Fruit fly (Drosophila melanogaster) whole organism, embryonic: ENCODE measurements around the gene Ada2a.

Source experiments
- Bgb ChIP-seq: fragments of 200-800 bp; sonication (Bioruptor generic); IDR thresholded peaks from 2 replicates; pipeline ENCODE4 v1.3.6; 2022; ENCODE audit warnings: missing biosample characterization, missing genetic modification characterization; ENCODE audit not compliant: partially characterized antibody
- Bteb2 ChIP-seq: fragments of 200-800 bp; sonication (Bioruptor generic); optimal IDR thresholded peaks from 2 replicates; lab custom pipeline; 2016; ENCODE audit warnings: missing biosample characterization, missing genetic modification characterization
- CG10431 ChIP-seq: fragments of 200-800 bp; sonication (Bioruptor generic); optimal IDR thresholded peaks from 3 replicates; lab custom pipeline; 2018; ENCODE audit warnings: missing biosample characterization, mild to moderate bottlenecking, missing genetic modification characterization
- CG10565 ChIP-seq: fragments of 200-800 bp; sonication (Bioruptor generic); optimal IDR thresholded peaks from 3 replicates; lab custom pipeline; 2016; ENCODE audit warnings: missing biosample characterization, mild to moderate bottlenecking, missing genetic modification characterization
- CG11696 ChIP-seq: fragments of 200-800 bp; sonication (Bioruptor generic); IDR thresholded peaks from 2 replicates; pipeline ENCODE4 v1.3.6; 2022; ENCODE audit warnings: missing biosample characterization, missing genetic modification characterization
- CG12942 ChIP-seq: fragments of 200-800 bp; sonication (Bioruptor generic); optimal IDR thresholded peaks from 3 replicates; lab custom pipeline; 2016; ENCODE audit warnings: missing biosample characterization, missing genetic modification characterization
- CG15479 ChIP-seq: fragments of 200-800 bp; sonication (Bioruptor generic); optimal IDR thresholded peaks from 3 replicates; lab custom pipeline; 2019; ENCODE audit warnings: missing biosample characterization, mild to moderate bottlenecking, missing genetic modification characterization, moderate library complexity
- CG15601 ChIP-seq: fragments of 200-800 bp; sonication (Bioruptor generic); optimal IDR thresholded peaks from 3 replicates; lab custom pipeline; 2019; ENCODE audit warnings: missing biosample characterization, mild to moderate bottlenecking, missing genetic modification characterization, moderate library complexity
- CG16779 ChIP-seq: fragments of 200-800 bp; sonication (Bioruptor generic); IDR thresholded peaks from 2 replicates; pipeline ENCODE4 v1.3.6; 2022; ENCODE audit warnings: missing biosample characterization, missing genetic modification characterization
- CG18011 ChIP-seq: fragments of 200-800 bp; sonication (Bioruptor generic); optimal IDR thresholded peaks from 2 replicates; lab custom pipeline; 2017; ENCODE audit warnings: missing biosample characterization, missing genetic modification characterization, mild to moderate bottlenecking, moderate library complexity, missing genotype
- CG2199 ChIP-seq: fragments of 200-800 bp; sonication (Bioruptor generic); IDR thresholded peaks from 3 replicates; pipeline ENCODE4 v1.3.6; 2022; ENCODE audit warnings: missing biosample characterization, missing genetic modification characterization
- CG34422 ChIP-seq: fragments of 200-800 bp; sonication (Bioruptor generic); IDR thresholded peaks from 3 replicates; pipeline ENCODE4 v1.3.6; 2022; ENCODE audit warnings: missing biosample characterization, missing genetic modification characterization
- CG42726 ChIP-seq: fragments of 200-800 bp; sonication (Bioruptor generic); IDR thresholded peaks from 2 replicates; pipeline ENCODE4 v1.3.6; 2022; ENCODE audit warnings: missing biosample characterization, missing genetic modification characterization; ENCODE audit not compliant: partially characterized antibody
- CG4282 ChIP-seq: fragments of 200-800 bp; sonication (Bioruptor generic); optimal IDR thresholded peaks from 2 replicates; lab custom pipeline; 2016; ENCODE audit warnings: missing biosample characterization, missing genetic modification characterization
- CG4404 ChIP-seq: fragments of 200-800 bp; sonication (Bioruptor generic); IDR thresholded peaks from 2 replicates; pipeline ENCODE4 v1.3.6; 2022; ENCODE audit warnings: missing biosample characterization, missing genetic modification characterization
- CG6654 ChIP-seq: fragments of 200-800 bp; sonication (Bioruptor generic); optimal IDR thresholded peaks from 2 replicates; lab custom pipeline; 2017; ENCODE audit warnings: missing biosample characterization, mild to moderate bottlenecking, missing genetic modification characterization
- CG7786 ChIP-seq: fragments of 200-800 bp; sonication (Bioruptor generic); optimal IDR thresholded peaks from 2 replicates; lab custom pipeline; 2016; ENCODE audit warnings: missing biosample characterization, missing genetic modification characterization
- CG8924 ChIP-seq: fragments of 200-800 bp; optimal IDR thresholded peaks from 3 replicates; lab custom pipeline; 2019; ENCODE audit warnings: missing biosample characterization, mild to moderate bottlenecking, missing genetic modification characterization, moderate library complexity
- CG9215 ChIP-seq: fragments of 200-800 bp; sonication (Bioruptor generic); IDR thresholded peaks from 2 replicates; pipeline ENCODE4 v1.3.6; 2022; ENCODE audit warnings: missing biosample characterization, missing genetic modification characterization
- CG9727 ChIP-seq: fragments of 200-800 bp; sonication (Bioruptor generic); optimal IDR thresholded peaks from 3 replicates; lab custom pipeline; 2017; ENCODE audit warnings: missing biosample characterization, mild to moderate bottlenecking, missing genetic modification characterization
- CG9932 ChIP-seq: fragments of 200-800 bp; sonication (Bioruptor generic); IDR thresholded peaks from 2 replicates; pipeline ENCODE4 v1.3.6; 2022; ENCODE audit warnings: missing biosample characterization, missing genetic modification characterization
- CHES-1-like ChIP-seq: fragments of 200-800 bp; sonication (Bioruptor generic); optimal IDR thresholded peaks from 2 replicates; lab custom pipeline; 2016; ENCODE audit warnings: missing biosample characterization, missing genetic modification characterization
- Doc2 ChIP-seq: fragments of 200-800 bp; sonication (Bioruptor generic); IDR thresholded peaks from 2 replicates; pipeline ENCODE4 v1.3.6; 2022; ENCODE audit warnings: missing biosample characterization, missing genetic modification characterization
- Fer2 ChIP-seq: fragments of 200-800 bp; sonication (Bioruptor generic); optimal IDR thresholded peaks from 2 replicates; lab custom pipeline; 2018; ENCODE audit warnings: missing biosample characterization, mild to moderate bottlenecking, missing genetic modification characterization, moderate library complexity
- H15 ChIP-seq: fragments of 200-800 bp; sonication (Bioruptor generic); IDR thresholded peaks from 3 replicates; pipeline ENCODE4 v1.3.6; 2022; ENCODE audit warnings: missing biosample characterization, missing genetic modification characterization
- HmgZ ChIP-seq: fragments of 200-800 bp; sonication (Bioruptor generic); optimal IDR thresholded peaks from 2 replicates; lab custom pipeline; 2018; ENCODE audit warnings: missing biosample characterization, mild to moderate bottlenecking, missing genetic modification characterization
- Hr39 ChIP-seq: fragments of >200 bp; optimal IDR thresholded peaks from 2 replicates; lab custom pipeline; 2017
- Hr78 ChIP-seq, 2 experiments: fragments of 200-800 bp in 1 of 2; fragments of >200 bp in 1 of 2; sonication (Bioruptor generic) in 1 of 2; optimal IDR thresholded peaks; 2 replicates each; lab custom pipeline; 2017 to 2019; ENCODE audit warnings: missing biosample characterization in 2 of 2, missing genetic modification characterization in 2 of 2, mild to moderate bottlenecking in 1 of 2, moderate library complexity in 1 of 2
- Lhr ChIP-seq: fragments of 200-800 bp; sonication (Bioruptor generic); optimal IDR thresholded peaks from 3 replicates; lab custom pipeline; 2017; ENCODE audit warnings: mild to moderate bottlenecking, missing biosample characterization, missing genetic modification reagents, missing genetic modification characterization
- MESR4 ChIP-seq: fragments of 200-800 bp; sonication (Bioruptor generic); optimal IDR thresholded peaks from 2 replicates; lab custom pipeline; 2018; ENCODE audit warnings: missing biosample characterization, mild to moderate bottlenecking, missing genetic modification characterization, moderate library complexity
- Mad ChIP-seq: fragments of 200-800 bp; sonication (Bioruptor generic); optimal IDR thresholded peaks from 2 replicates; lab custom pipeline; 2016; ENCODE audit warnings: missing biosample characterization, missing genetic modification characterization
- Stat92E ChIP-seq, 3 experiments: fragments of >200 bp in 2 of 3; fragments of 200-800 bp in 1 of 3; sonication (Bioruptor generic) in 1 of 3; optimal IDR thresholded peaks; 2 replicates each; lab custom pipeline; 2017 to 2019; ENCODE audit warnings: missing biosample characterization in 3 of 3, missing genetic modification characterization in 3 of 3, mild to moderate bottlenecking in 1 of 3, moderate library complexity in 1 of 3
- YL-1 ChIP-seq: fragments of 200-800 bp; sonication (Bioruptor generic); optimal IDR thresholded peaks from 3 replicates; lab custom pipeline; 2017; ENCODE audit warnings: missing biosample characterization, mild to moderate bottlenecking, missing genetic modification characterization
- abd-A ChIP-seq: fragments of 200-800 bp; sonication (Bioruptor generic); optimal IDR thresholded peaks from 3 replicates; lab custom pipeline; 2019; ENCODE audit warnings: missing biosample characterization, mild to moderate bottlenecking, missing genetic modification characterization, moderate library complexity
- ac ChIP-seq: fragments of 200-800 bp; sonication (Bioruptor generic); optimal IDR thresholded peaks from 3 replicates; lab custom pipeline; 2017; ENCODE audit warnings: missing biosample characterization, mild to moderate bottlenecking, missing genetic modification characterization
- ase ChIP-seq: fragments of 200-800 bp; sonication (Bioruptor generic); IDR thresholded peaks from 3 replicates; pipeline ENCODE4 v1.3.6; 2022; ENCODE audit warnings: missing biosample characterization, missing genetic modification characterization
- az2 ChIP-seq: fragments of 200-800 bp; sonication (Bioruptor generic); optimal IDR thresholded peaks from 3 replicates; lab custom pipeline; 2016; ENCODE audit warnings: missing biosample characterization, missing genetic modification characterization
- bab2 ChIP-seq: fragments of 200-800 bp; sonication (Bioruptor generic); optimal IDR thresholded peaks from 2 replicates; lab custom pipeline; 2016; ENCODE audit warnings: missing biosample characterization, missing genetic modification characterization
- cad ChIP-seq: fragments of >200 bp; optimal IDR thresholded peaks from 2 replicates; lab custom pipeline; 2017; ENCODE audit warnings: missing biosample characterization, missing genetic modification characterization
- dati ChIP-seq: fragments of 200-800 bp; sonication (Bioruptor generic); IDR thresholded peaks from 2 replicates; pipeline ENCODE4 v1.3.6; 2022; ENCODE audit warnings: missing biosample characterization, missing genetic modification characterization
- ewg ChIP-seq: fragments of 200-800 bp; sonication (Bioruptor generic); optimal IDR thresholded peaks from 3 replicates; lab custom pipeline; 2017; ENCODE audit warnings: mild to moderate bottlenecking, missing biosample characterization, missing genetic modification reagents, missing genetic modification characterization
- fd102C ChIP-seq: fragments of 200-800 bp; sonication (Bioruptor generic); optimal IDR thresholded peaks from 2 replicates; lab custom pipeline; 2018; ENCODE audit warnings: missing biosample characterization, mild to moderate bottlenecking, missing genetic modification characterization, moderate library complexity
- fd3F ChIP-seq: fragments of 200-800 bp; sonication (Bioruptor generic); optimal IDR thresholded peaks from 2 replicates; lab custom pipeline; 2018; ENCODE audit warnings: missing biosample characterization, mild to moderate bottlenecking, missing genetic modification characterization, moderate library complexity
- gce ChIP-seq: fragments of 200-800 bp; sonication (Bioruptor generic); IDR thresholded peaks from 3 replicates; pipeline ENCODE4 v1.3.6; 2022; ENCODE audit warnings: missing biosample characterization, missing genetic modification characterization
- ham ChIP-seq: fragments of 200-800 bp; sonication (Bioruptor generic); IDR thresholded peaks from 2 replicates; pipeline ENCODE4 v1.3.6; 2022; ENCODE audit warnings: missing biosample characterization, missing genetic modification characterization
- hb ChIP-seq: fragments of 200-800 bp; sonication (Bioruptor generic); IDR thresholded peaks from 3 replicates; pipeline ENCODE4 v1.3.6; 2022; ENCODE audit warnings: missing biosample characterization, missing genetic modification characterization; ENCODE audit not compliant: partially characterized antibody
- nerfin-2 ChIP-seq: fragments of 200-800 bp; sonication (Bioruptor generic); IDR thresholded peaks from 2 replicates; pipeline ENCODE4 v1.3.6; 2022; ENCODE audit warnings: missing biosample characterization, missing genetic modification characterization; ENCODE audit not compliant: partially characterized antibody
- org-1 ChIP-seq: fragments of 200-800 bp; sonication (Bioruptor generic); optimal IDR thresholded peaks from 2 replicates; lab custom pipeline; 2017; ENCODE audit warnings: missing biosample characterization, missing genetic modification characterization
- sens ChIP-seq: fragments of 200-800 bp; sonication (Bioruptor generic); peaks from one replicate; lab custom pipeline; 2016; ENCODE audit warnings: missing biosample characterization, missing genetic modification characterization
- sisA ChIP-seq: fragments of 200-800 bp; sonication (Bioruptor generic); IDR thresholded peaks from 2 replicates; pipeline ENCODE4 v1.3.6; 2022; ENCODE audit warnings: missing biosample characterization, missing genetic modification characterization
- sr ChIP-seq: fragments of 200-800 bp; sonication (Bioruptor generic); IDR thresholded peaks from 3 replicates; pipeline ENCODE4 v1.3.6; 2022; ENCODE audit warnings: missing biosample characterization, missing genetic modification characterization
- stc ChIP-seq: fragments of 200-800 bp; sonication (Bioruptor generic); IDR thresholded peaks from 2 replicates; pipeline ENCODE4 v1.3.6; 2022; ENCODE audit warnings: missing biosample characterization, missing genetic modification characterization

Ada2a gene

DNA sequence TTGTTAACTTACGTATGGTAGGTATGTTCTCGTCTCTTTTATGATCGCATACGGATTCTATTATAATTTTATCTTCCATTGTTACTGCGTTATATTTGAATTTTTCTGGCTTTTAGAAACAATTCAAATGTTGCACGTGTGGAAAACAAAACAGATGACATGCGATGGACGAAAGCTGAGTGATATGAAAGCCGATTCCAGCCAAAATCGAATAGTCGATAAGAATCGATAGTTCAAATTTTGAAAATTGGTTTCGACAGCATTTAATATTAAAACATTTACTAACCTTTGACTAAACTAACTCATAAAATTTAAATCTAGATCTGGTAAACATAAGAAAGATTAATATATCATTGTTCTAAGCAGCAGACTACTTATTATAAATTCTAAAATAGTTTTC lies 46.3 kb upstream of the Ada2a start, which contains the start of gene Polr1E (continued):
- TF ChIP-seq Bteb2 (GFP tag; lab: Kevin White, UChicago) (no peak), CG10565 (no peak), ac (no peak), YL-1 (GFP tag; lab: Kevin White, UChicago) (peak; percentile 83), Bgb (GFP tag; lab: Robert Waterston, UW) (peak; percentile 80), CG4282 (GFP tag; lab: Kevin White, UChicago) (no peak), CG9215 (no peak), hb (GFP tag; lab: Robert Waterston, UW) (no peak), ewg (GFP tag; lab: Kevin White, UChicago) (no peak), Stat92E (GFP tag; optimal IDR thresholded peaks at IDR 0.05; lab: Kevin White, UChicago) (no peak), nerfin-2 (GFP tag; lab: Robert Waterston, UW) (peak; percentile 44; the same call in 1 of the 2 replicates), CHES-1-like (GFP tag; lab: Kevin White, UChicago) (no peak), CG15479 (GFP tag; lab: Kevin White, UChicago) (no peak), gce (GFP tag; lab: Robert Waterston, UW) (no peak), az2 (GFP tag; lab: Kevin White, UChicago) (no peak), cad (GFP tag; lab: Kevin White, UChicago) (no peak), CG15601 (tag; lab: Kevin White, UChicago) (peak; percentile 0), CG16779 (GFP tag; lab: Robert Waterston, UW) (no peak), sens (GFP tag; lab: Kevin White, UChicago) (peak; percentile 70), CG10431 (no peak), sisA (GFP tag; lab: Robert Waterston, UW) (no peak), CG11696 (no peak), CG2199 (GFP tag; lab: Robert Waterston, UW) (peak; percentile 63; the same call in 1 of the 3 replicates), CG42726 (GFP tag; lab: Robert Waterston, UW) (0 out of 2 replicates have a peak, but pooled peaks have one; percentile 36), bab2 (no peak), Hr78 (GFP tag; optimal IDR thresholded peaks at IDR 0.05; lab: Kevin White, UChicago) (no peak), HmgZ (peak; percentile 41), CG7786 (GFP tag; lab: Kevin White, UChicago) (no peak), CG4404 (GFP tag; lab: Robert Waterston, UW) (no peak), CG8924 (peak; percentile 12), abd-A (tag; lab: Kevin White, UChicago) (no peak), ase (GFP tag; lab: Robert Waterston, UW) (no peak), H15 (no peak), dati (GFP tag; lab: Robert Waterston, UW) (no peak), CG9727 (GFP tag; lab: Kevin White, UChicago) (no peak), ham (GFP tag; lab: Robert Waterston, UW) (no peak), CG34422 (GFP tag; lab: Robert Waterston, UW) (no peak), CG9932 (GFP tag; lab: Robert Waterston, UW) (no peak), sr (GFP tag; lab: Robert Waterston, UW) (no peak), MESR4 (GFP tag; lab: Kevin White, UChicago) (peak; percentile 41), stc (GFP tag; lab: Robert Waterston, UW) (no peak), fd3F (GFP tag; lab: Kevin White, UChicago) (no peak), Hr39 (lab: Kevin White, UChicago) (no peak), CG18011 (GFP tag; lab: Kevin White, UChicago) (peak; percentile 99), Doc2 (GFP tag; lab: Robert Waterston, UW) (no peak), fd102C (no peak), CG6654 (no peak), CG12942 (GFP tag; lab: Kevin White, UChicago) (no peak), Fer2 (tag; lab: Kevin White, UChicago) (no peak), org-1 (GFP tag; lab: Kevin White, UChicago) (no peak), Mad (GFP tag; lab: Kevin White, UChicago) (peak; percentile 30), Lhr (GFP tag; lab: Kevin White, UChicago) (no peak)
